Worm (Caenorhabditis elegans) whole organism, L4 larva: ENCODE results near the gene tsp-21.

ENCODE experiments used
- ZK546.5 ChIP-seq, 2 experiments: sonication (generic microtip); optimal IDR thresholded peaks; 2 replicates each; lab custom pipeline; 2017; ENCODE audit warnings: missing biosample characterization in 2 of 2, missing genetic modification characterization in 2 of 2
- aha-1 ChIP-seq: fragments of 150-350 bp; peaks from one replicate; lab custom pipeline; 2014; ENCODE audit warnings: missing biosample characterization, missing genetic modification characterization
- daf-16 ChIP-seq, 3 experiments: sonication (generic microtip); optimal IDR thresholded peaks; 2 replicates each; lab custom pipeline; 2016 to 2017; ENCODE audit warnings: missing genetic modification characterization in 3 of 3, missing genetic modification reagents in 3 of 3, mild to moderate bottlenecking in 2 of 3, missing compliant biosample characterization in 2 of 3, missing biosample characterization in 1 of 3, moderate library complexity in 1 of 3
- dmd-9 ChIP-seq: fragments of 200-800 bp; sonication (Bioruptor generic); IDR thresholded peaks from 2 replicates; pipeline ENCODE4 v1.3.6; 2022; ENCODE audit warnings: missing genetic modification reagents, missing genetic modification characterization, missing compliant biosample characterization
- egl-27 ChIP-seq: sonication (generic microtip); optimal IDR thresholded peaks from 3 replicates; lab custom pipeline; 2017; ENCODE audit warnings: missing biosample characterization, missing genetic modification reagents, missing genetic modification characterization
- nhr-28 ChIP-seq: fragments of 150-350 bp; optimal IDR thresholded peaks from 2 replicates; lab custom pipeline; 2014; ENCODE audit warnings: missing biosample characterization, missing genetic modification characterization

ce11 chrX:9981259-9981658 is 49.1 kb downstream of the tsp-21 start:
- TF ChIP-seq egl-27 (tag; lab: Kevin White, UChicago) (no peak), daf-16 (GFP tag; optimal IDR thresholded peaks at IDR 0.05; lab: Kevin White, UChicago) (no peak), daf-16 (tag; optimal IDR thresholded peaks at IDR 0.05; lab: Kevin White, UChicago) (no peak), ZK546.5 (tag; optimal IDR thresholded peaks at IDR 0.05; lab: Kevin White, UChicago) (no peak), dmd-9 (GFP tag; lab: Robert Waterston, UW) (no peak), aha-1 (tag; lab: Kevin White, UChicago) (no peak), nhr-28 (no peak)
